Worm (Caenorhabditis elegans): ENCODE data around the gene srg-56.

- TF ChIP-seq F13C5.2 (tag; optimal IDR thresholded peaks at IDR 0.05) (no peak), pes-1 (GFP tag; IDR thresholded peaks at IDR 0.05) (no peak), ama-1 (optimal IDR thresholded peaks at IDR 0.05) (no peak), hnd-1 (tag; optimal IDR thresholded peaks at IDR 0.05) (no peak), hmbx-1 (tag; optimal IDR thresholded peaks at IDR 0.05) (no peak), ceh-13 (GFP tag; optimal IDR thresholded peaks at IDR 0.05) (no peak), flt-1 (GFP tag; IDR thresholded peaks at IDR 0.05) (no peak), hmg-4 (GFP tag; optimal IDR thresholded peaks at IDR 0.05) (no peak), sea-1 (GFP tag; conservative IDR thresholded peaks at IDR 0.05) (no peak), tbx-37 (GFP tag; conservative IDR thresholded peaks at IDR 0.05) (no peak)
Measured at ce11 chrV:2727101-2727500, 11.0 kb downstream of the srg-56 start, which contains the start of gene str-13.

All from whole organism, early embryonic.